Fruit fly (Drosophila melanogaster): ENCODE data around the gene Cyp6d5.

DNA sequence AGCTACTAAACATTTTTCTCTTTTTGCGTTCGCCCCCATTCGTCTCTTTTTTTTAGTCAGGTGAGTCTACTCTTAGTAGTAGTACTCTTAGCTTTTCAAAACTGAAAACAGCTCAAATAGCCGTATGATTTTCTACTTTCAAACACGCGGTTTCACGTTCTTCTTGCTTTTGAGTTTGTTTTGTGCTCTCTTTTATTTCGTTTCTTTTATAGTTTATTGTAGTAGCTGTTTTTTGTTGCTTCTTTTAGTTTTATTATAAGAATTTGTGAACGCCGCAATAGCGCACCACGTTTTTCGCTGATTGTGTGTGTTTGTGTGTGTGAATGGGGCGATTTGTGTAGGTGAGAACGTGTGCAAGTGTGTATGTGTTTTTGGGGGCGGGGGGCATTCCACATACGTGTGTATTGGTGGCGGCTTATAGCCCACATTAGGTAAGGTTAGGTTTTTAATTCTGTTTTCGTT lies 22.4 kb downstream of the Cyp6d5 start:
- TF ChIP-seq CG5245 (GFP tag; optimal IDR thresholded peaks at IDR 0.05) = no peak
- TF ChIP-seq HmgZ (tag; optimal IDR thresholded peaks at IDR 0.05) = no peak
- no peak for TF ChIP-seq sim (GFP tag; IDR thresholded peaks at IDR 0.05)
- no peak for TF ChIP-seq CG17568 (GFP tag; optimal IDR thresholded peaks at IDR 0.05)
- peak; percentile 89 for TF ChIP-seq abd-A (tag; optimal IDR thresholded peaks at IDR 0.05)
- no peak for TF ChIP-seq inv (GFP tag; IDR thresholded peaks at IDR 0.05; ENCODE audit: partially characterized antibody)

All from whole organism, embryonic.